Fruit fly (Drosophila melanogaster): ENCODE results near the gene CkIalpha.

DNA sequence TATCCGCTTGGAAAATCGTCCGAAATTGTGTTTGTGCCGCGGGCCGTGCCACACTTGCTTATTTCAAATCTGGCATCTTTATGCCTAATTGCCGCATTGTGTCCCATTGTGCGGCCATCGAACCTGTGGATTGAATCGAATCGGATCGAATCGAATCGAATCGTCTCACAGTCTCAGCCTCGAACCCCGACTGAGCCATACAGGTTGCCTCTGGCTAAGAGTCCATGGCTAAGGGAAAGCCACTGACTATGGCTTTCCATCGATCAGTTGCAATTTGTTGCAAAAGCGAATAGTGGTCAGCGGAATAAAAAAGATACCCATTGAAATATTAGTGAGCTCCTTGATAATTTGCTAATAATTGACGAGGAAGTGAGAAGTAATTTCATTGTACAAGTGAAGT, 29.4 kb upstream of the CkIalpha start, which contains the start of gene CG15728:
- TF ChIP-seq pan (optimal IDR thresholded peaks at IDR 0.05) (no peak), Hr78 (GFP tag; optimal IDR thresholded peaks at IDR 0.05) (no peak), foxo (GFP tag; optimal IDR thresholded peaks at IDR 0.05) (no peak), woc (GFP tag; optimal IDR thresholded peaks at IDR 0.05) (no peak)
